Worm (Caenorhabditis elegans) whole organism, L4 larva: ENCODE measurements around the gene R07H5.16.

Source experiments
- F26F4.8 ChIP-seq: fragments of 200-800 bp; sonication (Bioruptor generic); conservative IDR thresholded peaks from 2 replicates; pipeline ENCODE4 v1.3.6; 2022; ENCODE audit warnings: missing genetic modification characterization, missing compliant biosample characterization
- T26A8.4 ChIP-seq: fragments of 200-800 bp; sonication (Bioruptor generic); IDR thresholded peaks from 2 replicates; pipeline ENCODE4 v1.3.6; 2022; ENCODE audit warnings: missing genetic modification characterization, missing compliant biosample characterization
- Y48G9A.11 ChIP-seq: fragments of 200-800 bp; sonication (Bioruptor generic); IDR thresholded peaks from 2 replicates; pipeline ENCODE4 v1.3.6; 2022; ENCODE audit warnings: missing genetic modification reagents, missing genetic modification characterization, missing compliant biosample characterization
- Y5F2A.4 ChIP-seq: fragments of 200-800 bp; sonication (Bioruptor generic); optimal IDR thresholded peaks from 2 replicates; lab custom pipeline; 2018; ENCODE audit warnings: mild to moderate bottlenecking, missing genetic modification characterization, missing compliant biosample characterization
- ZK337.2 ChIP-seq: fragments of 200-800 bp; sonication (Bioruptor generic); IDR thresholded peaks from 2 replicates; pipeline ENCODE4 v1.3.6; 2022; ENCODE audit warnings: missing genetic modification reagents, missing genetic modification characterization, missing compliant biosample characterization
- aha-1 ChIP-seq: fragments of 150-350 bp; peaks from one replicate; lab custom pipeline; 2014; ENCODE audit warnings: missing biosample characterization, missing genetic modification characterization
- aly-2 ChIP-seq: sonication (generic microtip); optimal IDR thresholded peaks from 2 replicates; lab custom pipeline; 2018; ENCODE audit warnings: missing biosample characterization, missing genetic modification characterization
- ama-1 ChIP-seq: fragments of 150-350 bp; optimal IDR thresholded peaks from 2 replicates; lab custom pipeline; 2014; ENCODE audit warnings: inconsistent platforms, mixed read lengths
- ceh-20 ChIP-seq: fragments of 200-800 bp; sonication (Bioruptor generic); IDR thresholded peaks from 2 replicates; pipeline ENCODE4 v1.3.6; 2022; ENCODE audit warnings: missing genetic modification reagents, missing genetic modification characterization, missing compliant biosample characterization
- ceh-32 ChIP-seq: sonication (generic microtip); optimal IDR thresholded peaks from 2 replicates; lab custom pipeline; 2016; ENCODE audit warnings: mild to moderate bottlenecking, missing genetic modification characterization, missing compliant biosample characterization; ENCODE audit not compliant: poor library complexity
- ceh-44 ChIP-seq: fragments of 200-800 bp; sonication (Bioruptor generic); IDR thresholded peaks from 2 replicates; pipeline ENCODE4 v1.3.6; 2022; ENCODE audit warnings: missing genetic modification reagents, missing genetic modification characterization, missing compliant biosample characterization
- ceh-82 ChIP-seq: sonication (generic microtip); optimal IDR thresholded peaks from 2 replicates; lab custom pipeline; 2017; ENCODE audit warnings: missing biosample characterization, missing genetic modification characterization
- daf-16 ChIP-seq, 3 experiments: sonication (generic microtip); optimal IDR thresholded peaks; 2 replicates each; lab custom pipeline; 2016 to 2017; ENCODE audit warnings: missing genetic modification characterization in 3 of 3, missing genetic modification reagents in 3 of 3, mild to moderate bottlenecking in 2 of 3, missing compliant biosample characterization in 2 of 3, missing biosample characterization in 1 of 3, moderate library complexity in 1 of 3
- dmd-9 ChIP-seq: fragments of 200-800 bp; sonication (Bioruptor generic); IDR thresholded peaks from 2 replicates; pipeline ENCODE4 v1.3.6; 2022; ENCODE audit warnings: missing genetic modification reagents, missing genetic modification characterization, missing compliant biosample characterization
- dpl-1 ChIP-seq: fragments of 150-350 bp; optimal IDR thresholded peaks from 2 replicates; lab custom pipeline; 2014; ENCODE audit warnings: missing biosample characterization, missing genetic modification reagents, missing genetic modification characterization
- egl-27 ChIP-seq: sonication (generic microtip); optimal IDR thresholded peaks from 3 replicates; lab custom pipeline; 2017; ENCODE audit warnings: missing biosample characterization, missing genetic modification reagents, missing genetic modification characterization
- gei-8 ChIP-seq: fragments of 200-800 bp; sonication (Bioruptor generic); optimal IDR thresholded peaks from 2 replicates; lab custom pipeline; 2018; ENCODE audit warnings: mild to moderate bottlenecking, missing genetic modification characterization, missing compliant biosample characterization
- hif-1 ChIP-seq, 2 experiments: sonication (generic microtip); optimal IDR thresholded peaks; 2 replicates each; lab custom pipeline; 2016 to 2017; ENCODE audit warnings: missing compliant biosample characterization in 2 of 2, missing genetic modification characterization in 2 of 2, missing genetic modification reagents in 2 of 2, missing genotype in 2 of 2, mild to moderate bottlenecking in 1 of 2
- madf-5 ChIP-seq, 2 experiments: fragments of 200-800 bp; sonication (Bioruptor generic); IDR thresholded peaks; 2 replicates each; pipeline ENCODE4 v1.3.6; 2022; ENCODE audit warnings: missing compliant biosample characterization in 2 of 2, missing genetic modification characterization in 2 of 2
- mep-1 ChIP-seq: fragments of 150-350 bp; sonication (generic microtip); optimal IDR thresholded peaks from 3 replicates; lab custom pipeline; 2014; ENCODE audit warnings: missing biosample characterization, missing genetic modification characterization
- mxl-2 ChIP-seq: fragments of 200-800 bp; sonication (Bioruptor generic); conservative IDR thresholded peaks from 2 replicates; pipeline ENCODE4 v1.3.6; 2022; ENCODE audit warnings: missing genetic modification reagents, missing genetic modification characterization, missing compliant biosample characterization
- nhr-111 ChIP-seq: fragments of 200-800 bp; sonication (Bioruptor generic); optimal IDR thresholded peaks from 2 replicates; lab custom pipeline; 2018; ENCODE audit warnings: mild to moderate bottlenecking, missing genetic modification characterization, missing compliant biosample characterization
- nhr-28 ChIP-seq: fragments of 150-350 bp; optimal IDR thresholded peaks from 2 replicates; lab custom pipeline; 2014; ENCODE audit warnings: missing biosample characterization, missing genetic modification characterization
- rbr-2 ChIP-seq: sonication (generic microtip); optimal IDR thresholded peaks from 2 replicates; lab custom pipeline; 2016; ENCODE audit warnings: missing genotype, missing genetic modification characterization, missing compliant biosample characterization
- saeg-2 ChIP-seq: fragments of 200-800 bp; sonication (Bioruptor generic); IDR thresholded peaks from 2 replicates; pipeline ENCODE4 v1.3.6; 2022; ENCODE audit warnings: missing genetic modification reagents, missing genetic modification characterization, missing compliant biosample characterization
- skn-1 ChIP-seq: fragments of 150-350 bp; optimal IDR thresholded peaks from 2 replicates; lab custom pipeline; 2014; ENCODE audit warnings: missing biosample characterization, missing genetic modification characterization
- unc-62 ChIP-seq, 3 experiments: fragments of 150-350 bp in 1 of 3; sonication (generic microtip); optimal IDR thresholded peaks in 2 of 3; peaks in 1 of 3; 1 replicate in 1 of 3; 2 replicates in 2 of 3; lab custom pipeline; 2014 to 2017; ENCODE audit warnings: missing biosample characterization in 3 of 3, missing genetic modification characterization in 3 of 3, missing genetic modification reagents in 3 of 3, missing genotype in 1 of 3
- zfp-2 ChIP-seq: sonication (generic microtip); optimal IDR thresholded peaks from 2 replicates; lab custom pipeline; 2016; ENCODE audit warnings: mild to moderate bottlenecking, missing genetic modification characterization, missing compliant biosample characterization
- zip-11 ChIP-seq: fragments of 200-800 bp; sonication (Bioruptor generic); IDR thresholded peaks from 2 replicates; pipeline ENCODE4 v1.3.6; 2022; ENCODE audit warnings: missing genetic modification characterization, missing compliant biosample characterization
- zip-2 ChIP-seq: fragments of 150-350 bp; optimal IDR thresholded peaks from 2 replicates; lab custom pipeline; 2014; ENCODE audit warnings: missing biosample characterization, missing genetic modification characterization
- ztf-7 ChIP-seq: fragments of 150-350 bp; optimal IDR thresholded peaks from 2 replicates; lab custom pipeline; 2014; ENCODE audit warnings: missing biosample characterization, missing genetic modification characterization

The R07H5.16 gene

ce11 chrIV:11159886-11160285 lies 39.2 kb upstream of the R07H5.16 start, which contains the start of gene mboa-4:
Gene mboa-4, minus strand, starts transcription at chrIV:11159986.
- TF ChIP-seq ceh-82 (tag; lab: Kevin White, UChicago) = no peak
- TF ChIP-seq egl-27 (tag; lab: Kevin White, UChicago) = no peak
- no peak for TF ChIP-seq ZK337.2 (GFP tag; lab: Robert Waterston, UW)
- TF ChIP-seq zip-2 (tag; lab: Kevin White, UChicago) = no peak
- TF ChIP-seq skn-1 (tag; lab: Kevin White, UChicago) = no peak
- TF ChIP-seq aha-1 (tag; lab: Kevin White, UChicago) = no peak

ce11 chrIV:11160707-11161106 lies 38.4 kb upstream of the R07H5.16 start, which contains the start of gene C08F8.15:
Gene C08F8.15, minus strand, starts transcription at chrIV:11160807.
- no peak for TF ChIP-seq gei-8 (GFP tag; lab: Kevin White, UChicago)
- no peak for TF ChIP-seq saeg-2 (GFP tag; lab: Robert Waterston, UW)
- TF ChIP-seq dmd-9 (GFP tag; lab: Robert Waterston, UW) = no peak

- TF ChIP-seq saeg-2 (GFP tag; lab: Robert Waterston, UW) (no peak), rbr-2 (tag; lab: Kevin White, UChicago) (no peak)
These were observed 36.7 kb upstream of the R07H5.16 start, which contains the start of gene fbxb-9 for ce11 chrIV:11162451-11162850. Gene fbxb-9, minus strand, starts transcription at chrIV:11162551.

- TF ChIP-seq hif-1 (tag; optimal IDR thresholded peaks at IDR 0.05; lab: Kevin White, UChicago) (no peak), Y48G9A.11 (no peak), dpl-1 (GFP tag; lab: Kevin White, UChicago) (no peak), ceh-20 (GFP tag; lab: Robert Waterston, UW) (no peak), nhr-111 (GFP tag; lab: Kevin White, UChicago) (no peak), mep-1 (no peak), mxl-2 (GFP tag; lab: Robert Waterston, UW) (no peak), daf-16 (GFP tag; optimal IDR thresholded peaks at IDR 0.05; lab: Kevin White, UChicago) (no peak), daf-16 (tag; optimal IDR thresholded peaks at IDR 0.05; lab: Kevin White, UChicago) (no peak), ztf-7 (tag; lab: Kevin White, UChicago) (no peak), ZK337.2 (GFP tag; lab: Robert Waterston, UW) (no peak), zfp-2 (tag; lab: Kevin White, UChicago) (no peak), aly-2 (tag; lab: Kevin White, UChicago) (no peak), ceh-32 (no peak), madf-5 (GFP tag; IDR thresholded peaks at IDR 0.05; lab: Robert Waterston, UW) (no peak)
These were observed 34.3 kb upstream of the R07H5.16 start, which contains the start of gene C08F8.6 for ce11 chrIV:11164831-11165230. Gene C08F8.6, minus strand, starts transcription at chrIV:11164931.

ce11 chrIV:11169652-11170051 lies 29.5 kb upstream of the R07H5.16 start, which contains the start of gene nhr-67:
Gene nhr-67, plus strand, starts transcription at chrIV:11169748.
- TF ChIP-seq aly-2 (tag; lab: Kevin White, UChicago) (no peak), ceh-44 (no peak), F26F4.8 (no peak), unc-62 (GFP tag; optimal IDR thresholded peaks at IDR 0.05 in 1 of 2; lab: Kevin White, UChicago) (peak in 1 of 2 experiments; percentile 43), unc-62 (tag; optimal IDR thresholded peaks at IDR 0.05; lab: Kevin White, UChicago) (no peak), Y5F2A.4 (GFP tag; lab: Kevin White, UChicago) (no peak), gei-8 (GFP tag; lab: Kevin White, UChicago) (no peak), aha-1 (tag; lab: Kevin White, UChicago) (peak; percentile 98), ama-1 (lab: Kevin White, UChicago) (no peak), zip-11 (GFP tag; lab: Robert Waterston, UW) (no peak)
- TF ChIP-seq, all 104 proteins: peak for 2

- TF ChIP-seq T26A8.4 (GFP tag; lab: Robert Waterston, UW) (no peak), nhr-28 (tag; lab: Kevin White, UChicago) (peak; percentile 45)
These were observed 24.4 kb upstream of the R07H5.16 start for ce11 chrIV:11174772-11175171.
